Fruit fly (Drosophila melanogaster) whole organism, wandering third instar larva: ENCODE data around the gene croc.

Experiments
- Abd-B ChIP-seq: fragments of >200 bp; optimal IDR thresholded peaks from 2 replicates; lab custom pipeline; 2017; ENCODE audit warnings: missing biosample characterization, missing genetic modification characterization
- CG32264 ChIP-seq: fragments of 200-800 bp; sonication (Bioruptor generic); optimal IDR thresholded peaks from 2 replicates; lab custom pipeline; 2016; ENCODE audit warnings: missing biosample characterization, missing genetic modification characterization
- CG9705 ChIP-seq: fragments of 200-800 bp; sonication (Bioruptor generic); optimal IDR thresholded peaks from 2 replicates; lab custom pipeline; 2018; ENCODE audit warnings: missing biosample characterization, mild to moderate bottlenecking, missing genetic modification characterization
- CrebA ChIP-seq: fragments of 200-800 bp; sonication (Bioruptor generic); optimal IDR thresholded peaks from 2 replicates; lab custom pipeline; 2016; ENCODE audit warnings: missing biosample characterization, mild to moderate bottlenecking, missing genetic modification characterization, borderline replicate concordance
- Dfd ChIP-seq: fragments of >200 bp; optimal IDR thresholded peaks from 2 replicates; lab custom pipeline; 2017; ENCODE audit warnings: missing biosample characterization, missing genetic modification characterization
- Dif ChIP-seq: fragments of 200-275, 200-300 bp; sonication (Bioruptor generic); optimal IDR thresholded peaks from 2 replicates; lab custom pipeline; 2018; ENCODE audit warnings: missing biosample characterization, missing genetic modification characterization; ENCODE audit not compliant: partially characterized antibody
- GATAd ChIP-seq: sonication (Bioruptor generic); optimal IDR thresholded peaks from 2 replicates; lab custom pipeline; 2016; ENCODE audit warnings: missing biosample characterization, missing genetic modification characterization
- HLH106 ChIP-seq: fragments of 200-800 bp; optimal IDR thresholded peaks from 3 replicates; lab custom pipeline; 2019; ENCODE audit warnings: missing biosample characterization, mild to moderate bottlenecking, missing genetic modification characterization, moderate library complexity
- Hnf4 ChIP-seq: fragments of 200-800 bp; sonication (Bioruptor generic); optimal IDR thresholded peaks from 2 replicates; lab custom pipeline; 2016; ENCODE audit warnings: missing biosample characterization, mild to moderate bottlenecking, missing genetic modification characterization
- Hr78 ChIP-seq: fragments of >200 bp; optimal IDR thresholded peaks from 2 replicates; lab custom pipeline; 2017; ENCODE audit warnings: missing biosample characterization, missing genetic modification characterization
- Hr83 ChIP-seq: fragments of 200-300 bp; sonication (Bioruptor generic); optimal IDR thresholded peaks from 2 replicates; lab custom pipeline; 2016; ENCODE audit warnings: missing biosample characterization, mild to moderate bottlenecking, missing genetic modification characterization, moderate library complexity; ENCODE audit not compliant: poor library complexity, severe bottlenecking
- Jra ChIP-seq: sonication (Bioruptor generic); optimal IDR thresholded peaks from 2 replicates; lab custom pipeline; 2016; ENCODE audit warnings: missing biosample characterization, missing genetic modification characterization
- Mio ChIP-seq: sonication (Bioruptor generic); optimal IDR thresholded peaks from 2 replicates; lab custom pipeline; 2016; ENCODE audit warnings: missing biosample characterization, missing genetic modification characterization
- Myc ChIP-seq: fragments of >200 bp; optimal IDR thresholded peaks from 2 replicates; lab custom pipeline; 2017
- N ChIP-seq: fragments of >200 bp; optimal IDR thresholded peaks from 2 replicates; lab custom pipeline; 2018; ENCODE audit warnings: missing biosample characterization, missing external identifiers, missing genetic modification characterization
- OdsH ChIP-seq: fragments of 200-800 bp; sonication (Bioruptor generic); optimal IDR thresholded peaks from 2 replicates; lab custom pipeline; 2016; ENCODE audit warnings: missing biosample characterization, mild to moderate bottlenecking, missing genetic modification characterization
- Rel ChIP-seq, 2 experiments: fragments of 200-800 bp; sonication (Bioruptor generic) in 1 of 2; optimal IDR thresholded peaks; 2 replicates in 1 of 2; 3 replicates in 1 of 2; lab custom pipeline; 2016 to 2019; ENCODE audit warnings: mild to moderate bottlenecking in 2 of 2, missing biosample characterization in 2 of 2, missing genetic modification characterization in 2 of 2, moderate library complexity in 1 of 2
- Sp1 ChIP-seq: fragments of 200-800 bp; sonication (Bioruptor generic); optimal IDR thresholded peaks from 3 replicates; lab custom pipeline; 2019; ENCODE audit warnings: missing biosample characterization, mild to moderate bottlenecking, missing genetic modification characterization, moderate library complexity
- Vsx2 ChIP-seq: fragments of 200-300, 225-300 bp; sonication (Bioruptor generic); optimal IDR thresholded peaks from 2 replicates; lab custom pipeline; 2018; ENCODE audit warnings: missing biosample characterization, missing genetic modification characterization; ENCODE audit not compliant: partially characterized antibody
- br ChIP-seq: fragments of 200-800 bp; sonication (Bioruptor generic); optimal IDR thresholded peaks from 2 replicates; lab custom pipeline; 2016; ENCODE audit warnings: missing biosample characterization, missing genetic modification characterization
- brk ChIP-seq: fragments of 200-800 bp; sonication (Bioruptor generic); optimal IDR thresholded peaks from 2 replicates; lab custom pipeline; 2016; ENCODE audit warnings: missing biosample characterization, mild to moderate bottlenecking, missing genetic modification characterization
- dl ChIP-seq, 2 experiments: fragments of 175-275, 200-275 bp in 1 of 2; fragments of 200-275 bp in 1 of 2; sonication (Bioruptor generic); optimal IDR thresholded peaks; lab custom pipeline; 2018; ENCODE audit warnings: mild to moderate bottlenecking in 2 of 2, missing biosample characterization in 2 of 2, missing genetic modification characterization in 2 of 2, moderate library complexity in 2 of 2; ENCODE audit not compliant: partially characterized antibody in 2 of 2, insufficient read depth in 1 of 2
- dmrt93B ChIP-seq: fragments of 200-800 bp; sonication (Bioruptor generic); optimal IDR thresholded peaks from 2 replicates; lab custom pipeline; 2018; ENCODE audit warnings: missing biosample characterization, mild to moderate bottlenecking, missing genetic modification characterization
- dsf ChIP-seq: sonication (Bioruptor generic); optimal IDR thresholded peaks from 2 replicates; lab custom pipeline; 2016; ENCODE audit warnings: missing biosample characterization, missing genetic modification characterization, borderline replicate concordance
- ey ChIP-seq: fragments of 200-800 bp; sonication (Bioruptor generic); optimal IDR thresholded peaks from 2 replicates; lab custom pipeline; 2016; ENCODE audit warnings: missing biosample characterization, missing genetic modification characterization
- foxo ChIP-seq, 2 experiments: fragments of 200-800 bp; sonication (Bioruptor generic); optimal IDR thresholded peaks; 2 replicates in 1 of 2; 3 replicates in 1 of 2; lab custom pipeline; 2016 to 2017; ENCODE audit warnings: missing biosample characterization in 2 of 2, missing genetic modification characterization in 2 of 2
- fru ChIP-seq: fragments of 200-800 bp; sonication (Bioruptor generic); optimal IDR thresholded peaks from 3 replicates; lab custom pipeline; 2016; ENCODE audit warnings: missing biosample characterization, mild to moderate bottlenecking, missing genetic modification characterization
- h ChIP-seq: fragments of 200-800 bp; sonication (Bioruptor generic); optimal IDR thresholded peaks from 3 replicates; lab custom pipeline; 2016; ENCODE audit warnings: missing biosample characterization, mild to moderate bottlenecking, missing genetic modification characterization
- jim ChIP-seq: fragments of 175-275, 200-325 bp; sonication (Bioruptor generic); optimal IDR thresholded peaks from 2 replicates; lab custom pipeline; 2016; ENCODE audit warnings: missing biosample characterization, mild to moderate bottlenecking, missing genetic modification characterization
- lola ChIP-seq: fragments of >200 bp; optimal IDR thresholded peaks from 2 replicates; lab custom pipeline; 2017; ENCODE audit warnings: missing biosample characterization, missing genetic modification characterization
- pan ChIP-seq: fragments of >200 bp; optimal IDR thresholded peaks from 2 replicates; lab custom pipeline; 2017
- psq ChIP-seq: fragments of 200-800 bp; sonication (Bioruptor generic); optimal IDR thresholded peaks from 3 replicates; lab custom pipeline; 2017; ENCODE audit warnings: missing biosample characterization, mild to moderate bottlenecking, missing genetic modification characterization, moderate library complexity
- rgr ChIP-seq: fragments of 200-800 bp; sonication (Bioruptor generic); optimal IDR thresholded peaks from 3 replicates; lab custom pipeline; 2016; ENCODE audit warnings: missing biosample characterization, mild to moderate bottlenecking, missing genetic modification characterization
- sage ChIP-seq: fragments of 200-800 bp; sonication (Bioruptor generic); optimal IDR thresholded peaks from 2 replicates; lab custom pipeline; 2016; ENCODE audit warnings: missing biosample characterization, mild to moderate bottlenecking, missing genetic modification characterization
- sv ChIP-seq: fragments of 200-800 bp; sonication (Bioruptor generic); optimal IDR thresholded peaks from 3 replicates; lab custom pipeline; 2016; ENCODE audit warnings: missing biosample characterization, missing genetic modification characterization
- tai ChIP-seq: sonication (Bioruptor generic); optimal IDR thresholded peaks from 2 replicates; lab custom pipeline; 2016; ENCODE audit warnings: missing biosample characterization, missing genetic modification characterization
- usp ChIP-seq: fragments of >200 bp; optimal IDR thresholded peaks from 2 replicates; lab custom pipeline; 2017; ENCODE audit warnings: missing biosample characterization, missing genetic modification characterization
- woc ChIP-seq: sonication (Bioruptor generic); optimal IDR thresholded peaks from 2 replicates; lab custom pipeline; 2016; ENCODE audit warnings: missing biosample characterization, mild to moderate bottlenecking, missing genetic modification characterization

The croc gene

DNA sequence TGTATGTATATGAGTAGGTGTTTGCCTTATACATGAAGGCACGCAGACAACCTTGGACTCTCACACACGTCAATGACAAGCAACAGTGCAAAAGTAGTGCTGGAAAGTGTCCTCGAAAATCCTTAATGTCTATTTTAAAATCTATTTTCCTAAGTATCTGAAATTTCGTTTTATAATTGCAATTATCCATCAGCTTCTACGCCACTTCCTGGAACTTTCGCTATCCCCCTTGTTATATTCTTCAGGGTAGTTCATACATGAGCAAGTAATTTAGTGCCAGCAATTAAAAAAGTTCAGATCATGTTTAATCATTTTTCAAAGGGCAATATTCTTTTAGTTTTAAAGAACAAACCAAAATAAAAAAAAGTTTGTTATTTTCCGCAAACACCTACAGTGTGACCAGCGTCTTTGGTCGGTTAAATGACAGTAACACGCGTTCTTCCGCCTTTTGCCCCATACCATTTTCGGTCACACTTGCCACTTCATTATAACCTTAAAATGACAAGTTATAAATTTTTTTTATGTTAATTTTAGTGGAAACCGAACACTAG lies 40.5 kb upstream of the croc start (continued):
- TF ChIP-seq CG9705 (GFP tag; lab: Kevin White, UChicago): no peak
- TF ChIP-seq pan (lab: Kevin White, UChicago): no peak
- TF ChIP-seq dsf (GFP tag; lab: Kevin White, UChicago): no peak
- TF ChIP-seq ey (GFP tag; lab: Kevin White, UChicago): peak; percentile 56
- TF ChIP-seq CrebA (GFP tag; lab: Kevin White, UChicago): no peak
- TF ChIP-seq Myc (lab: Kevin White, UChicago): no peak
- peak; percentile 28 for TF ChIP-seq brk (GFP tag; lab: Kevin White, UChicago)
- TF ChIP-seq Hr83 (GFP tag; lab: Kevin White, UChicago): no peak
- no peak for TF ChIP-seq dl (GFP tag; optimal IDR thresholded peaks at IDR 0.05; lab: Kevin White, UChicago; ENCODE audit: insufficient read depth in 1 of 2, partially characterized antibody in 2 of 2)
- TF ChIP-seq Abd-B: no peak
- no peak for TF ChIP-seq CG32264

- TF ChIP-seq Vsx2 (GFP tag; lab: Kevin White, UChicago) (no peak), HLH106 (tag; lab: Kevin White, UChicago) (peak; percentile 90), woc (peak; percentile 55), fru (GFP tag; lab: Kevin White, UChicago) (peak; percentile 79), dl (GFP tag; optimal IDR thresholded peaks at IDR 0.05; lab: Kevin White, UChicago; ENCODE audit: insufficient read depth in 1 of 2, partially characterized antibody in 2 of 2) (no peak), CG32264 (no peak), Hr78 (peak; percentile 64), lola (no peak), sv (GFP tag; lab: Kevin White, UChicago) (peak; percentile 79), tai (GFP tag; lab: Kevin White, UChicago) (no peak), jim (GFP tag; lab: Kevin White, UChicago) (no peak), CrebA (GFP tag; lab: Kevin White, UChicago) (no peak), Hnf4 (GFP tag; lab: Kevin White, UChicago) (peak; percentile 71), usp (no peak), Rel (GFP tag; optimal IDR thresholded peaks at IDR 0.05; lab: Kevin White, UChicago) (peak; percentile 42), Rel (tag; optimal IDR thresholded peaks at IDR 0.05; lab: Kevin White, UChicago) (peak; percentile 48), Myc (lab: Kevin White, UChicago) (peak; percentile 18), sage (GFP tag; lab: Kevin White, UChicago) (peak; percentile 55), h (peak; percentile 70), foxo (GFP tag; optimal IDR thresholded peaks at IDR 0.05; lab: Kevin White, UChicago) (peak in 1 of 2 experiments; percentile 89), GATAd (peak; percentile 50), dsf (GFP tag; lab: Kevin White, UChicago) (peak; percentile 34), dmrt93B (GFP tag; lab: Kevin White, UChicago) (peak; percentile 80), Jra (GFP tag; lab: Kevin White, UChicago) (peak; percentile 62), Abd-B (no peak), br (peak; percentile 56), Dfd (GFP tag; lab: Kevin White, UChicago) (no peak), Mio (GFP tag; lab: Kevin White, UChicago) (no peak), psq (peak; percentile 80), Hr83 (GFP tag; lab: Kevin White, UChicago) (peak; percentile 82), ey (GFP tag; lab: Kevin White, UChicago) (peak; percentile 58), brk (GFP tag; lab: Kevin White, UChicago) (peak; percentile 57), pan (lab: Kevin White, UChicago) (no peak), CG9705 (GFP tag; lab: Kevin White, UChicago) (peak; percentile 71), N (peak; percentile 69), Dif (GFP tag; lab: Kevin White, UChicago) (no peak), OdsH (GFP tag; lab: Kevin White, UChicago) (peak; percentile 77), Sp1 (GFP tag; lab: Kevin White, UChicago) (peak; percentile 87), rgr (GFP tag; lab: Kevin White, UChicago) (peak; percentile 85)
These were observed 39.8 kb upstream of the croc start, which contains the start of the genes SAK and Cdk12 for dm6 chr3L:21515823-21516715. TSS of gene SAK (minus strand) at chr3L:21515887. TSS of gene Cdk12 (plus strand) at chr3L:21516306.
